Worm (Caenorhabditis elegans) whole organism, young adult: ENCODE measurements around the gene aat-8.

Experiments used
- B0019.2 ChIP-seq: fragments of 200-800 bp; sonication (Bioruptor generic); conservative IDR thresholded peaks from 2 replicates; pipeline ENCODE4 v1.3.6; 2022; ENCODE audit warnings: missing genetic modification reagents, missing genetic modification characterization, missing compliant biosample characterization
- D2030.7 ChIP-seq: fragments of 200-800 bp; sonication (Bioruptor generic); IDR thresholded peaks from 2 replicates; pipeline ENCODE4 v1.3.6; 2022; ENCODE audit warnings: missing genetic modification reagents, missing genetic modification characterization, missing compliant biosample characterization
- F33H1.4 ChIP-seq: fragments of 200-800 bp; sonication (Bioruptor generic); IDR thresholded peaks from 2 replicates; pipeline ENCODE4 v1.3.6; 2022; ENCODE audit warnings: missing genetic modification reagents, missing genetic modification characterization, missing compliant biosample characterization
- F52B5.7 ChIP-seq: sonication (generic microtip); optimal IDR thresholded peaks from 2 replicates; lab custom pipeline; 2016; ENCODE audit warnings: mild to moderate bottlenecking, missing genetic modification characterization, missing compliant biosample characterization
- F57C9.4 ChIP-seq: sonication (generic microtip); optimal IDR thresholded peaks from 2 replicates; lab custom pipeline; 2017; ENCODE audit warnings: mild to moderate bottlenecking, missing genetic modification characterization, missing compliant biosample characterization
- attf-5 ChIP-seq: fragments of 200-800 bp; sonication (Bioruptor generic); optimal IDR thresholded peaks from 2 replicates; lab custom pipeline; 2018; ENCODE audit warnings: mild to moderate bottlenecking, missing genetic modification characterization, missing compliant biosample characterization
- bed-1 ChIP-seq: fragments of 200-800 bp; sonication (Bioruptor generic); IDR thresholded peaks from 2 replicates; pipeline ENCODE4 v1.3.6; 2022; ENCODE audit warnings: missing genetic modification reagents, missing genetic modification characterization, missing compliant biosample characterization
- cebp-1 ChIP-seq, 2 experiments: fragments of 200-800 bp in 1 of 2; sonication (Bioruptor generic) in 1 of 2; sonication (generic microtip) in 1 of 2; IDR thresholded peaks in 1 of 2; optimal IDR thresholded peaks in 1 of 2; 2 replicates each; pipeline versions ENCODE4 v1.3.6 to Lab custom; 2017 to 2022; ENCODE audit warnings: missing compliant biosample characterization in 2 of 2, missing genetic modification characterization in 2 of 2, mild to moderate bottlenecking in 1 of 2, missing genetic modification reagents in 1 of 2, moderate library complexity in 1 of 2
- ceh-100 ChIP-seq: fragments of 200-800 bp; sonication (Bioruptor generic); IDR thresholded peaks from 2 replicates; pipeline ENCODE4 v1.3.6; 2022; ENCODE audit warnings: missing genetic modification reagents, missing genetic modification characterization, missing compliant biosample characterization
- ceh-58 ChIP-seq: fragments of 200-800 bp; sonication (Bioruptor generic); IDR thresholded peaks from 2 replicates; pipeline ENCODE4 v1.3.6; 2022; ENCODE audit warnings: missing genetic modification characterization, missing compliant biosample characterization
- dox-1 ChIP-seq: fragments of 200-800 bp; sonication (Bioruptor generic); IDR thresholded peaks from 2 replicates; pipeline ENCODE4 v1.3.6; 2022; ENCODE audit warnings: missing genetic modification reagents, missing genetic modification characterization, missing compliant biosample characterization
- egrh-3 ChIP-seq: fragments of 200-800 bp; sonication (Bioruptor generic); IDR thresholded peaks from 2 replicates; pipeline ENCODE4 v1.3.6; 2022; ENCODE audit warnings: missing genetic modification reagents, missing genetic modification characterization, missing compliant biosample characterization
- ets-4 ChIP-seq: fragments of 200-800 bp; sonication (Bioruptor generic); optimal IDR thresholded peaks from 2 replicates; lab custom pipeline; 2018; ENCODE audit warnings: mild to moderate bottlenecking, missing genetic modification characterization, missing compliant biosample characterization
- him-1 ChIP-seq: sonication (generic microtip); optimal IDR thresholded peaks from 2 replicates; lab custom pipeline; 2016; ENCODE audit warnings: missing genotype, missing genetic modification reagents, missing genetic modification characterization, missing compliant biosample characterization
- hmg-20 ChIP-seq: fragments of 200-800 bp; sonication (Bioruptor generic); IDR thresholded peaks from 2 replicates; pipeline ENCODE4 v1.3.6; 2022; ENCODE audit warnings: missing genetic modification reagents, missing genetic modification characterization, missing compliant biosample characterization
- hrde-1 ChIP-seq: sonication (generic microtip); optimal IDR thresholded peaks from 2 replicates; lab custom pipeline; 2016; ENCODE audit warnings: missing genetic modification characterization, mild to moderate bottlenecking, missing compliant biosample characterization, moderate library complexity, missing genotype, missing genetic modification reagents, borderline replicate concordance
- let-607 ChIP-seq, 2 experiments: fragments of 200-800 bp in 1 of 2; sonication (Bioruptor generic) in 1 of 2; sonication (generic microtip) in 1 of 2; optimal IDR thresholded peaks; 2 replicates each; lab custom pipeline; 2016 to 2018; ENCODE audit warnings: mild to moderate bottlenecking in 2 of 2, missing compliant biosample characterization in 2 of 2, missing genetic modification characterization in 2 of 2, moderate library complexity in 2 of 2, missing genotype in 1 of 2
- lin-54 ChIP-seq: fragments of 200-800 bp; sonication (Bioruptor generic); optimal IDR thresholded peaks from 2 replicates; lab custom pipeline; 2018; ENCODE audit warnings: mild to moderate bottlenecking, missing genetic modification characterization, missing compliant biosample characterization
- lsy-27 ChIP-seq: sonication (generic microtip); optimal IDR thresholded peaks from 2 replicates; lab custom pipeline; 2017; ENCODE audit warnings: missing genetic modification characterization, mild to moderate bottlenecking, missing compliant biosample characterization, antibody characterized with exemption, missing genotype, borderline replicate concordance; ENCODE audit not compliant: insufficient read depth
- mcd-1 ChIP-seq: fragments of 200-800 bp; sonication (Bioruptor generic); IDR thresholded peaks from 2 replicates; pipeline ENCODE4 v1.3.6; 2022; ENCODE audit warnings: missing genetic modification reagents, missing genetic modification characterization, missing compliant biosample characterization
- mes-4 ChIP-seq: sonication (generic microtip); optimal IDR thresholded peaks from 2 replicates; lab custom pipeline; 2016; ENCODE audit warnings: missing genotype, missing genetic modification characterization, missing compliant biosample characterization
- nhr-120 ChIP-seq: fragments of 200-800 bp; sonication (Bioruptor generic); IDR thresholded peaks from 2 replicates; pipeline ENCODE4 v1.3.6; 2022; ENCODE audit warnings: missing genetic modification characterization, missing compliant biosample characterization
- nhr-80 ChIP-seq: sonication (generic microtip); optimal IDR thresholded peaks from 2 replicates; lab custom pipeline; 2016; ENCODE audit warnings: missing genetic modification characterization, missing compliant biosample characterization
- rec-8 ChIP-seq, 2 experiments: sonication (generic microtip); optimal IDR thresholded peaks; 2 replicates each; lab custom pipeline; 2016; ENCODE audit warnings: mild to moderate bottlenecking in 2 of 2, missing genetic modification characterization in 2 of 2, missing genetic modification reagents in 2 of 2, missing genotype in 2 of 2, missing biosample characterization in 1 of 2, missing compliant biosample characterization in 1 of 2, moderate library complexity in 1 of 2
- snpc-1.1 ChIP-seq: sonication (generic microtip); optimal IDR thresholded peaks from 2 replicates; lab custom pipeline; 2017; ENCODE audit warnings: missing genetic modification characterization, mild to moderate bottlenecking, missing compliant biosample characterization, antibody characterized with exemption, moderate library complexity, missing genotype, missing genetic modification reagents; ENCODE audit not compliant: insufficient read depth
- zfh-2 ChIP-seq: fragments of 200-800 bp; sonication (Bioruptor generic); conservative IDR thresholded peaks from 2 replicates; pipeline ENCODE4 v1.3.6; 2022; ENCODE audit warnings: missing genetic modification reagents, missing genetic modification characterization, missing compliant biosample characterization
- ztf-22 ChIP-seq: fragments of 200-800 bp; sonication (Bioruptor generic); optimal IDR thresholded peaks from 2 replicates; lab custom pipeline; 2018; ENCODE audit warnings: mild to moderate bottlenecking, missing genetic modification characterization, moderate library complexity, missing compliant biosample characterization
- ztf-25 ChIP-seq: fragments of 200-800 bp; sonication (Bioruptor generic); IDR thresholded peaks from 2 replicates; pipeline ENCODE4 v1.3.6; 2022; ENCODE audit warnings: missing genetic modification reagents, missing genetic modification characterization, missing compliant biosample characterization

aat-8 gene

DNA sequence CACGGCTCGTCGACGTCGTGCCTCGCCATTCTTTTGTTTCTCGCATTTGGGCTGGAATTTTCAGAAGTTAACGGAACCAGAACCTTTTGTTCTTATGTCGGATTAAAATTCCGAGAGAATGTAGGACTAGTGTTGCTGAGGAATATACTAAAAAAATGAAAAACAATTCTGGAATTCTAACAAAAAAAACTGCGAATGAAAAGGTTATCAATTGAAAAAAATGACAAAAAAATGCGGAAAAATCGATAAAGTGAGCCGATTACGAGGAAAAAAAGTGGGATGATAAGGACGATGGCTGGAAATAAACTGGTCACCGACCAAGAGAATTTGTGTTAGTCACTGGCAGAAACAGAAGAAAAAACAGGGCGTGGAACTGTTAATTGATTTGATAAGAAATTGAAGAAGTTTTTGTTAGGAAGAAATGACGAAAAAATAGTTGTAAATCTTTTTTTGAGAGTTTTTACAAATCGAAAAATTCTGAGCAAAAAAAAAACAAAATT is 45.5 kb downstream of the aat-8 start, which contains the start of gene bris-1:
TSS of gene bris-1 (minus strand) at position 51 of the 500 bp plus-strand sequence.
- TF ChIP-seq bed-1 = no peak
- TF ChIP-seq ceh-58 (GFP tag; lab: Robert Waterston, UW) = 0 out of 2 replicates have a peak, but pooled peaks have one; percentile 14
- TF ChIP-seq hmg-20 = no peak
- TF ChIP-seq zfh-2 = no peak
- peak; percentile 88 for TF ChIP-seq nhr-80
- TF ChIP-seq, all 124 proteins: peak for 2

DNA sequence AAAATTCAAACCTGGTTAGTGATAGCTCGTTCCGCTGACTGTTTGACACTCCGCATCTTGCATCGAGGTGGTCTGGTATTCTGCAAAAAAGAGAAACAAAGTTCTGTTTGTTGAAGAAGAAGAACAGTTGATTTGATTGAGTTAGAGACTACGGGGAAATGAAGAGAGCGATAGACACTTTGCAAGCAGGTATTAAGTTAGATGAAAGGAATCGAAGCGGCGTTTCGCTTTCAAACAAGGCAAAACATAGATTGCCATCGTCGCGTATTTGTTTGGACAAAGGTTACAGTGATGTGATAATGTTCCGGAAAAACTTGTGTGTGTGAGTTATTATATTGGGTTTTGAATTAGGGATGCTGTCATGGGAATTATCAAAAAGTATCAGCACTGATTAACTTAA is 47.6 kb downstream of the aat-8 start:
- TF ChIP-seq ztf-22 (no peak), nhr-80 (peak; percentile 11)

DNA sequence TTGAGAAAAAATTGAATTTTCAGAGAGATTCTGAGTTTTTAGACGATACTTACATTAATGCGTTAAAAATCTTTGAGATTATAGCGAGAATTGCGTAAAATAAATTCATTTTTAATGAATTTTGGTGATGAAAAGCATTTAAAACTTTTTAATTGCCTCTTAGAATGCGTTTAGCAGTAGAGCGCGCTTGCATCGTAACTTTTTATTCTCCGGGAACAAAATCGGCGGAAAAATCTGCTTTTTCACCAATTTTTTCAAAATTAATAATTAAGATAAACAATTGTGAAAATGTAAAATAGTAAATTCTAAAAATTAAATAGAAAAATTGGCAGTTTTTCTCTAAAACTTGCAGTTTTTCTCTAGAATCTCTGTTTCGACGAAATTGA is 49.6 kb downstream of the aat-8 start:
- TF ChIP-seq ceh-100 (GFP tag; lab: Robert Waterston, UW) (peak; percentile 66), nhr-120 (GFP tag; lab: Robert Waterston, UW) (no peak), rec-8 (tag; optimal IDR thresholded peaks at IDR 0.05; lab: Kevin White, UChicago) (no peak), mcd-1 (GFP tag; lab: Robert Waterston, UW) (peak; percentile 57; the same call in 1 of the 2 replicates)

DNA sequence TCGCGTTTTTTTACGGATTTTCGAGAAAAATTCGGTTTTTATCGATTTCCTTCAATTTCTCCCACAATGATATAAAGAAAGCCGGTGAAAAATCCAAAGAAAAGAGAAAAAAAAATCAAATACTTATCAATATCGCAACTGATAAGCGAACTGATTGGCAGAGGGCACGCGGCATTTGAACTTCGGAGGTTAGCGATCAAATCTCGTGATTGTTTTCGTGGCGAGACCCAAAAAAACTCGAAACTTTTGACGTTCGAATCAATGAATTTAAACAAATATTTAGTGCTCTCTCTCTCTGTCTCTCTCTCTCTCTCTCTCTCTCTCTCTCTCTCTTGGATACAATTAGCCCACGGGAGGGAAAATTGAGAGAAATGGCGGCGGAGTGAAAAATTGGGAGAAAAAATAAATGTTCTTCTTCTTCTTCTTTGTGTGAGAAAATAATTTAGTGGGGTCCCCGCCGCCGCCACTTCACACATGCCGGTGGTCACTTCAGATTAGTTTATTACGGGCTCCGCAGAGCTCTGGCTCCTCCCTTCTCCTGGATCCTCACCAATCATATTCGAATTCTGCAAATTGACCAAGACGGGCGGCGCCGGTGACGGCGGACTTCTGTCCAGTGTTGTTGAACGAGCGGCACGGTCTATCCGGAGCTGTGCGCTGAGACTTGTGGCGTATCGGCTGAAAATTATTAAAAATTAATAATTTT is 50.1 kb downstream of the aat-8 start:
- peak; percentile 26 for TF ChIP-seq lin-54 (GFP tag; lab: Kevin White, UChicago)
- TF ChIP-seq nhr-80 = peak; percentile 73
- TF ChIP-seq lsy-27 (tag; lab: Kevin White, UChicago) = no peak
- no peak for TF ChIP-seq snpc-1.1 (tag; lab: Kevin White, UChicago)
- peak; percentile 68 for TF ChIP-seq zfh-2
- no peak for TF ChIP-seq ets-4 (GFP tag; lab: Kevin White, UChicago)
- no peak for TF ChIP-seq him-1 (tag; lab: Kevin White, UChicago)
- TF ChIP-seq rec-8 (tag; optimal IDR thresholded peaks at IDR 0.05; lab: Kevin White, UChicago) = no peak
- peak; percentile 42 to 62 for TF ChIP-seq let-607 (tag; optimal IDR thresholded peaks at IDR 0.05; lab: Kevin White, UChicago)
- TF ChIP-seq F57C9.4 (tag; lab: Kevin White, UChicago) = no peak
- TF ChIP-seq dox-1 (GFP tag; lab: Robert Waterston, UW) = peak; percentile 48; the same call in 1 of the 2 replicates
- no peak for TF ChIP-seq mes-4
- peak; percentile 31 for TF ChIP-seq attf-5
- no peak for TF ChIP-seq ztf-25 (GFP tag; lab: Robert Waterston, UW)
- no peak for TF ChIP-seq D2030.7 (GFP tag; lab: Robert Waterston, UW)
- no peak for TF ChIP-seq F52B5.7 (tag; lab: Kevin White, UChicago)
- TF ChIP-seq cebp-1 (GFP tag; IDR thresholded peaks at IDR 0.05; lab: Robert Waterston, UW) = no peak
- peak; percentile 29 for TF ChIP-seq cebp-1 (tag; optimal IDR thresholded peaks at IDR 0.05; lab: Kevin White, UChicago)
- peak; percentile 29; the same call in 1 of the 2 replicates for TF ChIP-seq F33H1.4 (GFP tag; lab: Robert Waterston, UW)
- no peak for TF ChIP-seq hrde-1 (tag; lab: Kevin White, UChicago)

DNA sequence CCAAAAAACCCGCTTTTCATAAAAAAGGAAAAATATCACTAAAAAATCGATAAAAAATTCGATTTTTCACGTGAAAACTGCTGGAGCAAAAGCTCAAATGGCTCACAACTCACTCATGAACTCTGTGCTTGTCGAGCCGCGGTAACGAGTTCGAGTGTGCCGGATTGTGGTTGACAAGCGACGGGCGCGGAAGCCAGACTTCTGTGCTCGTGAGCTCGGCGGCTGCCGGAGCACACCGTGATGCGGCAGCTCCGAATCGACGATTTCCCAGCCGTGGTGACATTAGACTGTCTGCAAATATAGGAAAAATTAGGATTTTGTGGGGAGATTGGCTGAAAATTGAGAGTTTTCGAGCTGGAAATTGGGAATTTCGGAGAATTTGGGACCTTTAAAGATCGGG is 52.0 kb downstream of the aat-8 start:
- peak; percentile 77 for TF ChIP-seq zfh-2
- peak; percentile 44; the same call in 1 of the 2 replicates for TF ChIP-seq egrh-3 (GFP tag; lab: Robert Waterston, UW)
- TF ChIP-seq B0019.2 (GFP tag; lab: Robert Waterston, UW) = no peak
